Worm (Caenorhabditis elegans): ENCODE data around the gene fzo-1.

DNA sequence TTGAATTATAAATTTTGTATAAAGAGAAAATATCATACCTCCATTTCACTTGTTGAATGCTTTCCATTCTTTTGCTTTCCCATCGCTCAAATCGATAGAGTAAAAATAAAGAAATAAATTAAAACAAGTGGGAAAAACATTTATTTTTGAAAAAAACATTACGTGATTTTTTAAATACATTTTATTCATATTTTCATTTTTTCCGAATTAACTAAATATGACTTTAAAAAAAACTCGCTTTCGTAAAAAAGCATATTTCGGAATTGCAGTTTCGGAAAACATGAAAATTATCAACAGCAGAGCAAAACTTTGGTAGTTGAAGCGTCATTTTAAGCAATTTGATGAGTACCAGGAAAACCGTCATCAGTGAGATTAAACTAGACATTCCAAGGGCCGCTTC lies 36.5 kb downstream of the fzo-1 start, which contains the start of gene K05F1.8:
- no peak for TF ChIP-seq mxl-3 (GFP tag; optimal IDR thresholded peaks at IDR 0.05)
- TF ChIP-seq jun-1 (tag; optimal IDR thresholded peaks at IDR 0.05), result no peak
- TF ChIP-seq snpc-1.2 (GFP tag; IDR thresholded peaks at IDR 0.05), result no peak
- TF ChIP-seq mep-1 (tag; optimal IDR thresholded peaks at IDR 0.05), result no peak
- TF ChIP-seq ceh-20 (GFP tag; IDR thresholded peaks at IDR 0.05), result no peak
- no peak for TF ChIP-seq fos-1 (tag; optimal IDR thresholded peaks at IDR 0.05)
- no peak for TF ChIP-seq skn-1 (tag; optimal IDR thresholded peaks at IDR 0.05)
- TF ChIP-seq dve-1 (tag; optimal IDR thresholded peaks at IDR 0.05; ENCODE audit: insufficient read depth), result no peak
- TF ChIP-seq nhr-11 (tag; optimal IDR thresholded peaks at IDR 0.05), result no peak
- no peak for TF ChIP-seq T26A8.4 (GFP tag; IDR thresholded peaks at IDR 0.05)
- TF ChIP-seq rbr-2 (tag; optimal IDR thresholded peaks at IDR 0.05), result no peak
- TF ChIP-seq F44E2.7 (GFP tag; IDR thresholded peaks at IDR 0.05), result no peak
- TF ChIP-seq snpc-4 (tag; optimal IDR thresholded peaks at IDR 0.05), result no peak

All from whole organism, L4 larva.